Fruit fly (Drosophila melanogaster) whole organism, pupa: ENCODE results near the gene CG4770.

ENCODE experiments used
- CG14655 ChIP-seq: fragments of 200-800 bp; sonication (Bioruptor generic); optimal IDR thresholded peaks from 3 replicates; lab custom pipeline; 2017; ENCODE audit warnings: mild to moderate bottlenecking, missing biosample characterization, missing genetic modification reagents, missing genetic modification characterization
- CG34367 ChIP-seq: fragments of 200-800 bp; sonication (Bioruptor generic); optimal IDR thresholded peaks from 2 replicates; lab custom pipeline; 2018; ENCODE audit warnings: missing biosample characterization, mild to moderate bottlenecking, missing genetic modification characterization
- CG9948 ChIP-seq: fragments of 200-800 bp; sonication (Bioruptor generic); optimal IDR thresholded peaks from 2 replicates; lab custom pipeline; 2018; ENCODE audit warnings: missing biosample characterization, mild to moderate bottlenecking, missing genetic modification characterization, moderate library complexity
- D1 ChIP-seq: fragments of 200-800 bp; sonication (Bioruptor generic); optimal IDR thresholded peaks from 2 replicates; lab custom pipeline; 2018; ENCODE audit warnings: missing biosample characterization, mild to moderate bottlenecking, missing genetic modification characterization, moderate library complexity
- Ets98B ChIP-seq: fragments of 200-800 bp; sonication (Bioruptor generic); IDR thresholded peaks from 2 replicates; pipeline ENCODE4 v1.3.6; 2022; ENCODE audit warnings: missing biosample characterization, missing genetic modification characterization

DNA sequence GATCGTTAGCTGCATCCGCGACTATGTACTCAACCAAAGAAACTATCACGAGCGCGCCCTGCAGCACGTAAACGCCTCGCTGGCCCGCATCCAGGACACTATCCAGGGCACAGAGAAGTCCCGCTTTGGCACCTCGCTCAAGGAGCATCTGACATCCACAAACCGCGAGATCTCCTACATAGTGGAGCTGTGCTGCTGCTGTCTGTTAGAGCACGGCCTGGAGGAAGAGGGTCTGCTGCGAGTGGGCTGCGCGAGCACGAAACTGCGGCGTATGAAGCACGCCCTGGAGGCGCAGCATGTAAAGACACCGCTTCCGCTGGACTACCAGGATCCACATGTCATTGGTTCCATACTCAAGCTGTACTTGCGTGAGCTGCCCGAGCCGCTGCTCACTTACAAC lies 7.3 kb upstream of the CG4770 start:
- TF ChIP-seq D1 (tag; lab: Kevin White, UChicago) (no peak), CG9948 (tag; lab: Kevin White, UChicago) (no peak), CG14655 (GFP tag; lab: Kevin White, UChicago) (no peak), CG34367 (tag; lab: Kevin White, UChicago) (no peak), Ets98B (GFP tag; lab: Robert Waterston, UW) (no peak)
